Worm (Caenorhabditis elegans): Measurements from ENCODE around the gene irld-27.

Gene irld-27

ce11 chrII:3340251-3340650 is 8.1 kb downstream of the irld-27 start, which contains the start of gene F14D2.5:
Gene F14D2.5 (plus strand): TSS chrII:3340551.
- TF ChIP-seq ceh-83 (GFP tag; optimal IDR thresholded peaks at IDR 0.05) (peak; percentile 64), ces-1 (GFP tag; optimal IDR thresholded peaks at IDR 0.05) (no peak)

- TF ChIP-seq drap-1 (GFP tag; optimal IDR thresholded peaks at IDR 0.05): no peak
- TF ChIP-seq mep-1 (tag; optimal IDR thresholded peaks at IDR 0.05): no peak
- TF ChIP-seq nhr-28 (tag; optimal IDR thresholded peaks at IDR 0.05): no peak
- TF ChIP-seq cnd-1 (tag; optimal IDR thresholded peaks at IDR 0.05): no peak
- TF ChIP-seq flh-1 (GFP tag; optimal IDR thresholded peaks at IDR 0.05): no peak
- TF ChIP-seq unc-120 (tag; optimal IDR thresholded peaks at IDR 0.05; ENCODE audit: poor library complexity, severe bottlenecking): no peak
- TF ChIP-seq blmp-1 (tag; optimal IDR thresholded peaks at IDR 0.05): no peak
- TF ChIP-seq ceh-43 (GFP tag; optimal IDR thresholded peaks at IDR 0.05): no peak
- no peak for TF ChIP-seq tbx-8 (GFP tag; optimal IDR thresholded peaks at IDR 0.05)
- no peak for TF ChIP-seq mls-2 (tag; optimal IDR thresholded peaks at IDR 0.05)
- no peak for TF ChIP-seq nhr-237 (tag; optimal IDR thresholded peaks at IDR 0.05)
- no peak for TF ChIP-seq pha-4 (tag; optimal IDR thresholded peaks at IDR 0.05)
- no peak for TF ChIP-seq sptf-1 (tag; optimal IDR thresholded peaks at IDR 0.05)
- no peak for TF ChIP-seq nhr-2 (tag; optimal IDR thresholded peaks at IDR 0.05)
- TF ChIP-seq nhr-76 (tag; optimal IDR thresholded peaks at IDR 0.05): no peak
- TF ChIP-seq nhr-12 (tag; optimal IDR thresholded peaks at IDR 0.05): no peak
- TF ChIP-seq ces-1 (GFP tag; optimal IDR thresholded peaks at IDR 0.05): no peak
- TF ChIP-seq snpc-4 (tag; optimal IDR thresholded peaks at IDR 0.05): no peak
These were observed 8.7 kb downstream of the irld-27 start for ce11 chrII:3340818-3341217.

ce11 chrII:3341989-3342388 is 9.8 kb downstream of the irld-27 start, which contains the start of gene F14D2.11:
Gene F14D2.11 (minus strand): TSS chrII:3342089.
- no peak for TF ChIP-seq pha-4 (tag; optimal IDR thresholded peaks at IDR 0.05)
- no peak for TF ChIP-seq blmp-1 (tag; optimal IDR thresholded peaks at IDR 0.05)
- no peak for TF ChIP-seq mab-5 (tag; optimal IDR thresholded peaks at IDR 0.05)
- no peak for TF ChIP-seq nhr-2 (tag; optimal IDR thresholded peaks at IDR 0.05)
- TF ChIP-seq sptf-1 (tag; optimal IDR thresholded peaks at IDR 0.05): no peak
- no peak for TF ChIP-seq ztf-11 (tag; optimal IDR thresholded peaks at IDR 0.05)

ce11 chrII:3343714-3344113 is 11.6 kb downstream of the irld-27 start, which contains the start of gene F14D2.15:
Gene F14D2.15 (minus strand): TSS chrII:3343814.
- TF ChIP-seq pha-4 (tag; optimal IDR thresholded peaks at IDR 0.05): no peak
- TF ChIP-seq mep-1 (tag; optimal IDR thresholded peaks at IDR 0.05): no peak
- TF ChIP-seq zip-8 (tag; optimal IDR thresholded peaks at IDR 0.05): no peak
- no peak for TF ChIP-seq nhr-237 (tag; optimal IDR thresholded peaks at IDR 0.05)
- TF ChIP-seq nhr-2 (tag; optimal IDR thresholded peaks at IDR 0.05): no peak
- no peak for TF ChIP-seq hlh-1 (tag; optimal IDR thresholded peaks at IDR 0.05)
- TF ChIP-seq ham-2 (GFP tag; optimal IDR thresholded peaks at IDR 0.05): no peak
- TF ChIP-seq sptf-1 (tag; optimal IDR thresholded peaks at IDR 0.05): no peak
- TF ChIP-seq lsy-2 (tag; optimal IDR thresholded peaks at IDR 0.05): no peak
- TF ChIP-seq unc-120 (tag; optimal IDR thresholded peaks at IDR 0.05; ENCODE audit: poor library complexity, severe bottlenecking): no peak
- TF ChIP-seq mab-5 (tag; optimal IDR thresholded peaks at IDR 0.05): no peak
- no peak for TF ChIP-seq bed-3 (GFP tag; optimal IDR thresholded peaks at IDR 0.05)
- no peak for TF ChIP-seq elt-3 (tag; optimal IDR thresholded peaks at IDR 0.05)
- no peak for TF ChIP-seq ceh-43 (GFP tag; optimal IDR thresholded peaks at IDR 0.05)
- no peak for TF ChIP-seq nhr-28 (tag; optimal IDR thresholded peaks at IDR 0.05)
- TF ChIP-seq mls-2 (tag; optimal IDR thresholded peaks at IDR 0.05): no peak
- TF ChIP-seq sem-2 (GFP tag; optimal IDR thresholded peaks at IDR 0.05): no peak
- no peak for TF ChIP-seq ztf-11 (tag; optimal IDR thresholded peaks at IDR 0.05)
- TF ChIP-seq flh-1 (GFP tag; optimal IDR thresholded peaks at IDR 0.05): no peak
- no peak for TF ChIP-seq M03D4.4 (tag; optimal IDR thresholded peaks at IDR 0.05)

ce11 chrII:3344917-3345316 is 12.8 kb downstream of the irld-27 start, which contains the start of gene bath-28:
Gene bath-28 (minus strand): TSS chrII:3344967.
- TF ChIP-seq nhr-76 (tag; optimal IDR thresholded peaks at IDR 0.05): no peak
- TF ChIP-seq ceh-83 (GFP tag; optimal IDR thresholded peaks at IDR 0.05): no peak
- no peak for TF ChIP-seq ceh-43 (GFP tag; optimal IDR thresholded peaks at IDR 0.05)
- no peak for TF ChIP-seq mls-2 (tag; optimal IDR thresholded peaks at IDR 0.05)
- no peak for TF ChIP-seq flh-1 (GFP tag; optimal IDR thresholded peaks at IDR 0.05)
- TF ChIP-seq ces-1 (GFP tag; optimal IDR thresholded peaks at IDR 0.05): no peak
- TF ChIP-seq elt-1 (tag; optimal IDR thresholded peaks at IDR 0.05; ENCODE audit: borderline replicate concordance, insufficient read depth): no peak
- TF ChIP-seq ztf-11 (tag; optimal IDR thresholded peaks at IDR 0.05): no peak
- TF ChIP-seq lin-32 (GFP tag; optimal IDR thresholded peaks at IDR 0.05): no peak
- no peak for TF ChIP-seq ham-2 (GFP tag; optimal IDR thresholded peaks at IDR 0.05)
- TF ChIP-seq lsy-2 (tag; optimal IDR thresholded peaks at IDR 0.05): no peak

Data from whole organism, mixed stage, embryonic.